Fruit fly (Drosophila melanogaster) whole organism, embryonic: Measurements from ENCODE around the gene CG9503.
A peak's percentile ranks its signal among the peaks of the same experiment; 100 is the strongest.

Experiments used
- CG10267 ChIP-seq: fragments of 200-800 bp; sonication (Bioruptor generic); optimal IDR thresholded peaks from 2 replicates; lab custom pipeline; 2018; ENCODE audit warnings: missing biosample characterization, mild to moderate bottlenecking, missing genetic modification characterization, moderate library complexity
- CG10366 ChIP-seq: fragments of 200-800 bp; sonication (Bioruptor generic); IDR thresholded peaks from 2 replicates; pipeline ENCODE4 v1.3.6; 2022; ENCODE audit warnings: missing biosample characterization, missing genetic modification characterization
- CG10959 ChIP-seq: fragments of 200-800 bp; sonication (Bioruptor generic); IDR thresholded peaks from 2 replicates; pipeline ENCODE4 v1.3.6; 2022; ENCODE audit warnings: missing biosample characterization, missing genetic modification characterization
- CG10979 ChIP-seq: fragments of 200-800 bp; sonication (Bioruptor generic); optimal IDR thresholded peaks from 2 replicates; lab custom pipeline; 2018; ENCODE audit warnings: missing biosample characterization, mild to moderate bottlenecking, missing genetic modification characterization, moderate library complexity
- CG12219 ChIP-seq: fragments of 200-800 bp; sonication (Bioruptor generic); optimal IDR thresholded peaks from 3 replicates; lab custom pipeline; 2018; ENCODE audit warnings: missing biosample characterization, mild to moderate bottlenecking, missing genetic modification characterization
- CG12299 ChIP-seq: fragments of 200-800 bp; sonication (Bioruptor generic); optimal IDR thresholded peaks from 2 replicates; lab custom pipeline; 2018; ENCODE audit warnings: missing biosample characterization, mild to moderate bottlenecking, missing genetic modification characterization
- CG12769 ChIP-seq: fragments of 200-800 bp; sonication (Bioruptor generic); optimal IDR thresholded peaks from 2 replicates; lab custom pipeline; 2019; ENCODE audit warnings: missing biosample characterization, mild to moderate bottlenecking, missing genetic modification characterization, moderate library complexity
- CG13624 ChIP-seq: fragments of 200-800 bp; sonication (Bioruptor generic); optimal IDR thresholded peaks from 2 replicates; lab custom pipeline; 2016; ENCODE audit warnings: missing biosample characterization, missing genetic modification characterization
- CG14667 ChIP-seq: fragments of 200-800 bp; sonication (Bioruptor generic); IDR thresholded peaks from 2 replicates; pipeline ENCODE4 v1.3.6; 2022; ENCODE audit warnings: missing biosample characterization, missing genetic modification characterization
- CG14860 ChIP-seq: fragments of 200-800 bp; sonication (Bioruptor generic); IDR thresholded peaks from 3 replicates; pipeline ENCODE4 v1.3.6; 2022; ENCODE audit warnings: missing biosample characterization, missing genetic modification characterization; ENCODE audit not compliant: partially characterized antibody
- CG15269 ChIP-seq: fragments of 200-800 bp; sonication (Bioruptor generic); optimal IDR thresholded peaks from 2 replicates; lab custom pipeline; 2018; ENCODE audit warnings: missing biosample characterization, mild to moderate bottlenecking, missing genetic modification characterization, moderate library complexity
- CG15696 ChIP-seq: fragments of 200-800 bp; sonication (Bioruptor generic); optimal IDR thresholded peaks from 2 replicates; lab custom pipeline; 2019; ENCODE audit warnings: missing biosample characterization, mild to moderate bottlenecking, missing genetic modification characterization, moderate library complexity
- CG17359 ChIP-seq: fragments of 200-800 bp; sonication (Bioruptor generic); optimal IDR thresholded peaks from 3 replicates; lab custom pipeline; 2018; ENCODE audit warnings: missing biosample characterization, mild to moderate bottlenecking, missing genetic modification characterization, moderate library complexity
- CG17361 ChIP-seq: fragments of 200-800 bp; sonication (Bioruptor generic); IDR thresholded peaks from 3 replicates; pipeline ENCODE4 v1.3.6; 2022; ENCODE audit warnings: missing biosample characterization, missing genetic modification characterization
- CG18011 ChIP-seq: fragments of 200-800 bp; sonication (Bioruptor generic); optimal IDR thresholded peaks from 2 replicates; lab custom pipeline; 2017; ENCODE audit warnings: missing biosample characterization, missing genetic modification characterization, mild to moderate bottlenecking, moderate library complexity, missing genotype
- CG2120 ChIP-seq: fragments of 200-800 bp; sonication (Bioruptor generic); optimal IDR thresholded peaks from 3 replicates; lab custom pipeline; 2016; ENCODE audit warnings: missing biosample characterization, missing genetic modification characterization
- CG32532 ChIP-seq: fragments of 200-800 bp; sonication (Bioruptor generic); IDR thresholded peaks from 2 replicates; pipeline ENCODE4 v1.3.6; 2022; ENCODE audit warnings: missing biosample characterization, missing genetic modification characterization
- CG34224 ChIP-seq: fragments of 200-800 bp; sonication (Bioruptor generic); IDR thresholded peaks from 3 replicates; pipeline ENCODE4 v1.3.6; 2022; ENCODE audit warnings: missing biosample characterization, missing genetic modification characterization; ENCODE audit not compliant: partially characterized antibody
- CG4424 ChIP-seq: fragments of 200-800 bp; sonication (Bioruptor generic); optimal IDR thresholded peaks from 3 replicates; lab custom pipeline; 2016; ENCODE audit warnings: missing biosample characterization, missing genetic modification characterization
- CG5180 ChIP-seq: fragments of 200-800 bp; sonication (Bioruptor generic); optimal IDR thresholded peaks from 3 replicates; lab custom pipeline; 2017; ENCODE audit warnings: missing biosample characterization, missing genetic modification characterization, mild to moderate bottlenecking, moderate library complexity, missing genetic modification reagents
- CG8281 ChIP-seq: fragments of 200-800 bp; sonication (Bioruptor generic); optimal IDR thresholded peaks from 2 replicates; lab custom pipeline; 2018; ENCODE audit warnings: missing biosample characterization, mild to moderate bottlenecking, missing genetic modification characterization, moderate library complexity
- CG8290 ChIP-seq, 3 experiments: fragments of 200-800 bp; sonication (Bioruptor generic); optimal IDR thresholded peaks; 2 replicates each; lab custom pipeline; 2016 to 2019; ENCODE audit warnings: missing biosample characterization in 3 of 3, missing genetic modification characterization in 3 of 3, mild to moderate bottlenecking in 2 of 3, moderate library complexity in 1 of 3
- CG9215 ChIP-seq: fragments of 200-800 bp; sonication (Bioruptor generic); IDR thresholded peaks from 2 replicates; pipeline ENCODE4 v1.3.6; 2022; ENCODE audit warnings: missing biosample characterization, missing genetic modification characterization
- CG9727 ChIP-seq: fragments of 200-800 bp; sonication (Bioruptor generic); optimal IDR thresholded peaks from 3 replicates; lab custom pipeline; 2017; ENCODE audit warnings: missing biosample characterization, mild to moderate bottlenecking, missing genetic modification characterization
- CG9876 ChIP-seq: fragments of 200-800 bp; sonication (Bioruptor generic); optimal IDR thresholded peaks from 2 replicates; lab custom pipeline; 2016; ENCODE audit warnings: missing biosample characterization, missing genetic modification characterization
- Drgx ChIP-seq: fragments of 200-800 bp; sonication (Bioruptor generic); IDR thresholded peaks from 2 replicates; pipeline ENCODE4 v1.3.6; 2022; ENCODE audit warnings: missing biosample characterization, missing genetic modification characterization
- E2f1 ChIP-seq: fragments of 200-800 bp; sonication (Bioruptor generic); IDR thresholded peaks from 2 replicates; pipeline ENCODE4 v1.3.6; 2022; ENCODE audit warnings: missing biosample characterization, missing genetic modification characterization
- Ets97D ChIP-seq: fragments of 200-800 bp; sonication (Bioruptor generic); optimal IDR thresholded peaks from 3 replicates; lab custom pipeline; 2016; ENCODE audit warnings: missing biosample characterization, missing genetic modification characterization
- HLH3B ChIP-seq: fragments of 200-800 bp; sonication (Bioruptor generic); IDR thresholded peaks from 2 replicates; pipeline ENCODE4 v1.3.6; 2022; ENCODE audit warnings: missing biosample characterization, missing genetic modification characterization
- Hmr ChIP-seq: fragments of 200-800 bp; sonication (Bioruptor generic); optimal IDR thresholded peaks from 3 replicates; lab custom pipeline; 2017; ENCODE audit warnings: mild to moderate bottlenecking, missing biosample characterization, missing genetic modification reagents, missing genetic modification characterization
- Lpt ChIP-seq: fragments of >200 bp; optimal IDR thresholded peaks from 2 replicates; lab custom pipeline; 2018; ENCODE audit warnings: missing biosample characterization, missing genetic modification characterization
- Med ChIP-seq: fragments of 200-800 bp; sonication (Bioruptor generic); peaks from one replicate; lab custom pipeline; 2016; ENCODE audit warnings: missing biosample characterization, missing genetic modification characterization, mild to moderate bottlenecking, inconsistent platforms, moderate library complexity
- Myb ChIP-seq: fragments of 200-800 bp; sonication (Bioruptor generic); optimal IDR thresholded peaks from 2 replicates; lab custom pipeline; 2016; ENCODE audit warnings: missing biosample characterization, missing genetic modification characterization
- ems ChIP-seq: fragments of 200-800 bp; sonication (Bioruptor generic); optimal IDR thresholded peaks from 3 replicates; lab custom pipeline; 2016; ENCODE audit warnings: missing biosample characterization, missing genetic modification characterization
- grau ChIP-seq: fragments of 200-800 bp; optimal IDR thresholded peaks from 3 replicates; lab custom pipeline; 2019; ENCODE audit warnings: missing biosample characterization, mild to moderate bottlenecking, missing genetic modification characterization, moderate library complexity
- hkb ChIP-seq, 2 experiments: fragments of 200-800 bp in 1 of 2; fragments of >200 bp in 1 of 2; sonication (Bioruptor generic) in 1 of 2; IDR thresholded peaks in 1 of 2; optimal IDR thresholded peaks in 1 of 2; 2 replicates each; pipeline versions ENCODE4 v1.3.6 to Lab custom; 2017 to 2022; ENCODE audit warnings: missing biosample characterization in 1 of 2, missing genetic modification characterization in 1 of 2
- mirr ChIP-seq: fragments of 200-800 bp; sonication (Bioruptor generic); optimal IDR thresholded peaks from 3 replicates; lab custom pipeline; 2018; ENCODE audit warnings: missing biosample characterization, mild to moderate bottlenecking, missing genetic modification characterization
- onecut ChIP-seq: fragments of 200-800 bp; sonication (Bioruptor generic); IDR thresholded peaks from 2 replicates; pipeline ENCODE4 v1.3.6; 2022; ENCODE audit warnings: missing biosample characterization, missing genetic modification characterization
- pan ChIP-seq, 4 experiments: fragments of >200 bp in 3 of 4; fragments of 200-800 bp in 1 of 4; sonication (Bioruptor generic) in 1 of 4; optimal IDR thresholded peaks in 3 of 4; IDR thresholded peaks in 1 of 4; 2 replicates each; pipeline versions ENCODE4 v1.3.6 to Lab custom; 2017 to 2022; ENCODE audit warnings: missing biosample characterization in 2 of 4, missing genetic modification characterization in 2 of 4, mixed read lengths in 1 of 4
- pho ChIP-seq: fragments of 200-800 bp; sonication (Bioruptor generic); optimal IDR thresholded peaks from 2 replicates; lab custom pipeline; 2016; ENCODE audit warnings: missing biosample characterization, missing genetic modification characterization
- pnt ChIP-seq: fragments of 200-800 bp; sonication (Bioruptor generic); optimal IDR thresholded peaks from 3 replicates; lab custom pipeline; 2016; ENCODE audit warnings: missing biosample characterization, missing genetic modification characterization
- pros ChIP-seq: fragments of 200-800 bp; sonication (Bioruptor generic); optimal IDR thresholded peaks from 3 replicates; lab custom pipeline; 2019; ENCODE audit warnings: missing biosample characterization, mild to moderate bottlenecking, missing genetic modification characterization, moderate library complexity
- psq ChIP-seq: fragments of 200-800 bp; sonication (Bioruptor generic); optimal IDR thresholded peaks from 2 replicates; lab custom pipeline; 2017; ENCODE audit warnings: missing biosample characterization, missing genetic modification characterization
- pzg ChIP-seq: fragments of 200-800 bp; sonication (Bioruptor generic); optimal IDR thresholded peaks from 3 replicates; lab custom pipeline; 2018; ENCODE audit warnings: missing biosample characterization, mild to moderate bottlenecking, missing genetic modification characterization, moderate library complexity
- stc ChIP-seq: fragments of 200-800 bp; sonication (Bioruptor generic); IDR thresholded peaks from 2 replicates; pipeline ENCODE4 v1.3.6; 2022; ENCODE audit warnings: missing biosample characterization, missing genetic modification characterization
- tio ChIP-seq: fragments of 200-800 bp; sonication (Bioruptor generic); optimal IDR thresholded peaks from 2 replicates; lab custom pipeline; 2017; ENCODE audit warnings: missing biosample characterization, missing genetic modification characterization, inconsistent platforms
- trh ChIP-seq: fragments of 200-800 bp; sonication (Bioruptor generic); optimal IDR thresholded peaks from 2 replicates; lab custom pipeline; 2016; ENCODE audit warnings: missing biosample characterization, missing genetic modification characterization

Gene CG9503

DNA sequence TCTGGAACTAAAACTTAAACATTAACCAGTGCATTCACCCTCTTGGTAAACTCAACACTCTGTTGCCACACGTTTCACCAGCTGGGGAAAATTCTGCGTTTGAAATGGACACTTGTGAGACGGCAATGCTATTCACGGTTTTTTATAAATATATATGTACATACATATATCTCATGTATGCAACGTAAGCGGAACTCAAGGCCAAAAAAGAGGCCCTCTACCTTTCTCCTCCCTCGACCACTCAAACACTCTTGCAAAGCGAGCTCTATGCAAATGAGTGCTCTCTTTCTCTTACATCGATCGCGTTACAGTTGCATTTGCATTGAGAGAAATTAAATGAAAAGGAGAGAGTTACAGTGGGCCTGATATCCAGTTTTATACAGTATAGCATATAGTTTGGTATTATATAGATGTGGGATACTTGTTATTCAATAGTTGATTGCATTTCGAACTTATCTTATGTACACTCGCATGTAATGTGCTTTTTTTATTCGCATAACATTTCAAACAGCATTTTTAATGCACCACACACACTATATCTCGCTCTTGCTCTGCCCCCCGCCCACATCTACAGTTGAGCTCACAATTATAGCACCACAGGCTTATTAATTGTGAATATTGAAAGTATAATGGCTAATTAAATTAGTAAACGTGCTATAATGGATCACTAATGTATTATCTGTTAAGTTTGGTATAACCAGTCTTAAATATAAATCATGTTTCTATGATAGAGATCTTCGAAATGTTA, 29.0 kb upstream of the CG9503 start (continued):
- 0 out of 2 replicates have a peak, but pooled peaks have one; percentile 36 for TF ChIP-seq CG10959 (GFP tag; lab: Robert Waterston, UW)
- peak; percentile 19; the same call in 1 of the 2 replicates for TF ChIP-seq CG14667
- TF ChIP-seq CG10267 (tag; lab: Kevin White, UChicago), result peak; percentile 42
- TF ChIP-seq CG13624 (GFP tag; lab: Kevin White, UChicago), result no peak
- peak; percentile 12; the same call in 1 of the 2 replicates for TF ChIP-seq onecut
- no peak for TF ChIP-seq CG9876 (GFP tag; lab: Kevin White, UChicago)
- TF ChIP-seq tio, result no peak
- TF ChIP-seq CG10979 (tag; lab: Kevin White, UChicago), result peak; percentile 64
- TF ChIP-seq pros, result no peak
- no peak for TF ChIP-seq ems (GFP tag; lab: Kevin White, UChicago)
- TF ChIP-seq trh (GFP tag; lab: Kevin White, UChicago), result no peak
- no peak for TF ChIP-seq CG18011 (GFP tag; lab: Kevin White, UChicago)
- TF ChIP-seq HLH3B (GFP tag; lab: Robert Waterston, UW), result 0 out of 2 replicates have a peak, but pooled peaks have one; percentile 29
- TF ChIP-seq CG14860, result no peak
- no peak for TF ChIP-seq mirr (GFP tag; lab: Kevin White, UChicago)
- no peak for TF ChIP-seq CG8290 (GFP tag; optimal IDR thresholded peaks at IDR 0.05; lab: Kevin White, UChicago)
- peak in 1 of 2 experiments; percentile 41 for TF ChIP-seq CG8290 (tag; optimal IDR thresholded peaks at IDR 0.05; lab: Kevin White, UChicago)
- TF ChIP-seq CG2120 (GFP tag; lab: Kevin White, UChicago), result no peak
- TF ChIP-seq CG9727 (GFP tag; lab: Kevin White, UChicago), result peak; percentile 52
- TF ChIP-seq CG5180 (GFP tag; lab: Kevin White, UChicago), result no peak
- TF ChIP-seq CG17361 (GFP tag; lab: Robert Waterston, UW), result peak; percentile 80
- TF ChIP-seq Ets97D (GFP tag; lab: Kevin White, UChicago), result no peak
- TF ChIP-seq pzg (GFP tag; lab: Kevin White, UChicago), result no peak
- no peak; the same call in 1 of the 2 replicates for TF ChIP-seq stc
- peak; percentile 7 for TF ChIP-seq pnt (GFP tag; lab: Kevin White, UChicago)
- TF ChIP-seq CG8281 (tag; lab: Kevin White, UChicago), result no peak
- TF ChIP-seq CG9215, result no peak
- TF ChIP-seq E2f1 (GFP tag; lab: Robert Waterston, UW), result peak; percentile 33; the same call in 1 of the 2 replicates
- TF ChIP-seq pan (optimal IDR thresholded peaks at IDR 0.05; lab: Kevin White, UChicago), result no peak
- peak in 1 of 2 experiments; percentile 35 for TF ChIP-seq pan (GFP tag; optimal IDR thresholded peaks at IDR 0.05 in 1 of 2, IDR thresholded peaks at IDR 0.05 in 1 of 2)
- TF ChIP-seq CG32532 (GFP tag; lab: Robert Waterston, UW), result no peak
- TF ChIP-seq Med (GFP tag; lab: Kevin White, UChicago), result peak; percentile 78
- TF ChIP-seq CG34224 (GFP tag; lab: Robert Waterston, UW), result no peak
- TF ChIP-seq Myb (GFP tag; lab: Kevin White, UChicago), result no peak
- TF ChIP-seq Drgx (GFP tag; lab: Robert Waterston, UW), result peak; percentile 90
- peak; percentile 72 for TF ChIP-seq CG17359 (tag; lab: Kevin White, UChicago)
- TF ChIP-seq CG10366 (GFP tag; lab: Robert Waterston, UW), result peak; percentile 43
- peak; percentile 43 for TF ChIP-seq CG4424 (GFP tag; lab: Kevin White, UChicago)
- peak; percentile 2 for TF ChIP-seq Hmr (GFP tag; lab: Kevin White, UChicago)
- TF ChIP-seq CG12219 (GFP tag; lab: Kevin White, UChicago), result peak; percentile 12
- peak; percentile 39 for TF ChIP-seq grau
- no peak for TF ChIP-seq CG12299
- TF ChIP-seq Lpt (GFP tag; lab: Kevin White, UChicago), result no peak
- TF ChIP-seq CG12769, result peak; percentile 26
- TF ChIP-seq pho, result no peak
- TF ChIP-seq psq (GFP tag; lab: Kevin White, UChicago), result no peak
- peak; percentile 14 for TF ChIP-seq CG15269 (tag; lab: Kevin White, UChicago)
- no peak for TF ChIP-seq hkb (optimal IDR thresholded peaks at IDR 0.05; lab: Kevin White, UChicago)
- peak; percentile 29; the same call in 1 of the 2 replicates for TF ChIP-seq hkb (GFP tag; IDR thresholded peaks at IDR 0.05; lab: Robert Waterston, UW)
- TF ChIP-seq CG15696 (tag; lab: Kevin White, UChicago), result no peak
